Fruit fly (Drosophila melanogaster) whole organism, embryonic: ENCODE data around the gene mRpL28.

Experiments
- Abd-B ChIP-seq: fragments of 200-800 bp; sonication (Bioruptor generic); optimal IDR thresholded peaks from 2 replicates; lab custom pipeline; 2018; ENCODE audit warnings: missing biosample characterization, mild to moderate bottlenecking, missing genetic modification characterization, moderate library complexity
- Asciz ChIP-seq: fragments of 200-800 bp; sonication (Bioruptor generic); optimal IDR thresholded peaks from 2 replicates; lab custom pipeline; 2017; ENCODE audit warnings: missing biosample characterization, mild to moderate bottlenecking, missing genetic modification characterization, missing genetic modification reagents
- Awh ChIP-seq: fragments of 200-800 bp; sonication (Bioruptor generic); IDR thresholded peaks from 2 replicates; pipeline ENCODE4, ENCODE4 v1.3.6; 2022; ENCODE audit warnings: missing biosample characterization, missing genetic modification characterization
- CG10147 ChIP-seq: fragments of 200-800 bp; sonication (Bioruptor generic); optimal IDR thresholded peaks from 2 replicates; lab custom pipeline; 2019; ENCODE audit warnings: missing biosample characterization, mild to moderate bottlenecking, missing genetic modification characterization, moderate library complexity
- CG10979 ChIP-seq: fragments of 200-800 bp; sonication (Bioruptor generic); optimal IDR thresholded peaks from 2 replicates; lab custom pipeline; 2018; ENCODE audit warnings: missing biosample characterization, mild to moderate bottlenecking, missing genetic modification characterization, moderate library complexity
- CG12071 ChIP-seq: fragments of 200-800 bp; sonication (Bioruptor generic); optimal IDR thresholded peaks from 3 replicates; lab custom pipeline; 2018; ENCODE audit warnings: missing biosample characterization, mild to moderate bottlenecking, missing genetic modification characterization
- CG13123 ChIP-seq: fragments of 200-800 bp; sonication (Bioruptor generic); optimal IDR thresholded peaks from 2 replicates; lab custom pipeline; 2016; ENCODE audit warnings: missing biosample characterization, missing genetic modification characterization
- CG13624 ChIP-seq: fragments of 200-800 bp; sonication (Bioruptor generic); optimal IDR thresholded peaks from 2 replicates; lab custom pipeline; 2016; ENCODE audit warnings: missing biosample characterization, missing genetic modification characterization
- CG13894 ChIP-seq: fragments of 200-800 bp; sonication (Bioruptor generic); optimal IDR thresholded peaks from 3 replicates; lab custom pipeline; 2018; ENCODE audit warnings: missing biosample characterization, mild to moderate bottlenecking, missing genetic modification characterization, moderate library complexity
- CG15269 ChIP-seq: fragments of 200-800 bp; sonication (Bioruptor generic); optimal IDR thresholded peaks from 2 replicates; lab custom pipeline; 2018; ENCODE audit warnings: missing biosample characterization, mild to moderate bottlenecking, missing genetic modification characterization, moderate library complexity
- CG1529 ChIP-seq: fragments of 200-800 bp; sonication (Bioruptor generic); optimal IDR thresholded peaks from 3 replicates; lab custom pipeline; 2018; ENCODE audit warnings: missing biosample characterization, missing genetic modification characterization
- CG16779 ChIP-seq: fragments of 200-800 bp; sonication (Bioruptor generic); IDR thresholded peaks from 2 replicates; pipeline ENCODE4 v1.3.6; 2022; ENCODE audit warnings: missing biosample characterization, missing genetic modification characterization
- CG16863 ChIP-seq: fragments of 200-800 bp; sonication (Bioruptor generic); optimal IDR thresholded peaks from 3 replicates; lab custom pipeline; 2016; ENCODE audit warnings: missing biosample characterization, missing genetic modification characterization
- CG17186 ChIP-seq: fragments of 200-800 bp; sonication (Bioruptor generic); optimal IDR thresholded peaks from 3 replicates; lab custom pipeline; 2017; ENCODE audit warnings: missing biosample characterization, missing genetic modification reagents, missing genetic modification characterization
- CG31224 ChIP-seq: fragments of 200-800 bp; sonication (Bioruptor generic); IDR thresholded peaks from 2 replicates; pipeline ENCODE4 v1.3.6; 2022; ENCODE audit warnings: missing biosample characterization, missing genetic modification characterization
- CG32532 ChIP-seq: fragments of 200-800 bp; sonication (Bioruptor generic); IDR thresholded peaks from 2 replicates; pipeline ENCODE4 v1.3.6; 2022; ENCODE audit warnings: missing biosample characterization, missing genetic modification characterization
- CG32767 ChIP-seq: fragments of 200-800 bp; sonication (Bioruptor generic); IDR thresholded peaks from 2 replicates; pipeline ENCODE4 v1.3.6; 2022; ENCODE audit warnings: missing biosample characterization, missing genetic modification characterization
- CG34422 ChIP-seq: fragments of 200-800 bp; sonication (Bioruptor generic); IDR thresholded peaks from 3 replicates; pipeline ENCODE4 v1.3.6; 2022; ENCODE audit warnings: missing biosample characterization, missing genetic modification characterization
- CG7786 ChIP-seq: fragments of 200-800 bp; sonication (Bioruptor generic); optimal IDR thresholded peaks from 2 replicates; lab custom pipeline; 2016; ENCODE audit warnings: missing biosample characterization, missing genetic modification characterization
- CG7928 ChIP-seq: fragments of 200-800 bp; sonication (Bioruptor generic); optimal IDR thresholded peaks from 2 replicates; lab custom pipeline; 2017; ENCODE audit warnings: missing biosample characterization, mild to moderate bottlenecking, missing genetic modification characterization
- CG8765 ChIP-seq: fragments of 200-800 bp; sonication (Bioruptor generic); IDR thresholded peaks from 2 replicates; pipeline ENCODE4 v1.3.6; 2022; ENCODE audit warnings: missing biosample characterization, missing genetic modification characterization
- CG8924 ChIP-seq: fragments of 200-800 bp; optimal IDR thresholded peaks from 3 replicates; lab custom pipeline; 2019; ENCODE audit warnings: missing biosample characterization, mild to moderate bottlenecking, missing genetic modification characterization, moderate library complexity
- CoRest ChIP-seq: fragments of 200-800 bp; sonication (Bioruptor generic); optimal IDR thresholded peaks from 3 replicates; lab custom pipeline; 2018; ENCODE audit warnings: missing biosample characterization, mild to moderate bottlenecking, missing genetic modification characterization, moderate library complexity
- Deaf1 ChIP-seq: fragments of 200-800 bp; optimal IDR thresholded peaks from 3 replicates; lab custom pipeline; 2019; ENCODE audit warnings: missing biosample characterization, mild to moderate bottlenecking, missing genetic modification characterization, moderate library complexity
- Ets97D ChIP-seq: fragments of 200-800 bp; sonication (Bioruptor generic); optimal IDR thresholded peaks from 3 replicates; lab custom pipeline; 2016; ENCODE audit warnings: missing biosample characterization, missing genetic modification characterization
- HLH4C ChIP-seq: fragments of 200-800 bp; sonication (Bioruptor generic); IDR thresholded peaks from 3 replicates; pipeline ENCODE4 v1.3.6; 2022; ENCODE audit warnings: missing biosample characterization, missing genetic modification characterization; ENCODE audit not compliant: partially characterized antibody
- HmgZ ChIP-seq: fragments of 200-800 bp; sonication (Bioruptor generic); optimal IDR thresholded peaks from 2 replicates; lab custom pipeline; 2018; ENCODE audit warnings: missing biosample characterization, mild to moderate bottlenecking, missing genetic modification characterization
- Neu2 ChIP-seq: fragments of 200-800 bp; sonication (Bioruptor generic); optimal IDR thresholded peaks from 3 replicates; lab custom pipeline; 2016; ENCODE audit warnings: missing biosample characterization, missing genetic modification characterization, borderline replicate concordance
- Rx ChIP-seq: fragments of 200-800 bp; sonication (Bioruptor generic); IDR thresholded peaks from 2 replicates; pipeline ENCODE4 v1.3.6; 2022; ENCODE audit warnings: missing biosample characterization, missing genetic modification characterization
- Side ChIP-seq: fragments of 200-800 bp; sonication (Bioruptor generic); optimal IDR thresholded peaks from 2 replicates; lab custom pipeline; 2016; ENCODE audit warnings: missing biosample characterization, missing genetic modification characterization
- Spps ChIP-seq: fragments of 200-800 bp; sonication (Bioruptor generic); optimal IDR thresholded peaks from 2 replicates; lab custom pipeline; 2018; ENCODE audit warnings: missing biosample characterization, mild to moderate bottlenecking, missing genetic modification characterization
- Sry-δ ChIP-seq: fragments of 200-800 bp; sonication (Bioruptor generic); optimal IDR thresholded peaks from 2 replicates; lab custom pipeline; 2016; ENCODE audit warnings: missing biosample characterization, missing genetic modification characterization
- al ChIP-seq: fragments of 200-800 bp; sonication (Bioruptor generic); IDR thresholded peaks from 2 replicates; pipeline ENCODE4 v1.3.6; 2022; ENCODE audit warnings: missing biosample characterization, missing genetic modification characterization
- ap ChIP-seq: fragments of 200-800 bp; sonication (Bioruptor generic); IDR thresholded peaks from 2 replicates; pipeline ENCODE4 v1.3.6; 2022; ENCODE audit warnings: missing biosample characterization, missing genetic modification characterization
- ara ChIP-seq: fragments of 200-800 bp; sonication (Bioruptor generic); IDR thresholded peaks from 2 replicates; pipeline ENCODE4 v1.3.6; 2022; ENCODE audit warnings: missing biosample characterization, missing genetic modification characterization
- crc ChIP-seq: fragments of 200-800 bp; sonication (Bioruptor generic); optimal IDR thresholded peaks from 2 replicates; lab custom pipeline; 2016; ENCODE audit warnings: missing biosample characterization, missing genetic modification characterization
- dimm ChIP-seq: fragments of 200-800 bp; sonication (Bioruptor generic); IDR thresholded peaks from 2 replicates; pipeline ENCODE4 v1.3.6; 2022; ENCODE audit warnings: missing biosample characterization, missing genetic modification characterization
- disco-r ChIP-seq: fragments of 200-800 bp; sonication (Bioruptor generic); optimal IDR thresholded peaks from 2 replicates; lab custom pipeline; 2016; ENCODE audit warnings: missing biosample characterization, missing genetic modification characterization
- eve ChIP-seq, 2 experiments: fragments of >200 bp; optimal IDR thresholded peaks; 2 replicates each; lab custom pipeline; 2017; ENCODE audit warnings: missing biosample characterization in 2 of 2, missing genetic modification characterization in 2 of 2
- gem ChIP-seq: fragments of 200-800 bp; sonication (Bioruptor generic); optimal IDR thresholded peaks from 2 replicates; lab custom pipeline; 2019; ENCODE audit warnings: missing biosample characterization, mild to moderate bottlenecking, missing genetic modification characterization, moderate library complexity
- hb ChIP-seq: fragments of 200-800 bp; sonication (Bioruptor generic); IDR thresholded peaks from 3 replicates; pipeline ENCODE4 v1.3.6; 2022; ENCODE audit warnings: missing biosample characterization, missing genetic modification characterization; ENCODE audit not compliant: partially characterized antibody
- insv ChIP-seq, 2 experiments: fragments of 200-800 bp; sonication (Bioruptor generic); optimal IDR thresholded peaks; 3 replicates each; lab custom pipeline; 2016 to 2018; ENCODE audit warnings: missing biosample characterization in 2 of 2, missing genetic modification characterization in 2 of 2
- knrl ChIP-seq: fragments of 200-800 bp; sonication (Bioruptor generic); IDR thresholded peaks from 3 replicates; pipeline ENCODE4 v1.3.6; 2022; ENCODE audit warnings: missing biosample characterization, missing genetic modification characterization; ENCODE audit not compliant: partially characterized antibody
- pita ChIP-seq: fragments of 200-800 bp; sonication (Bioruptor generic); optimal IDR thresholded peaks from 2 replicates; lab custom pipeline; 2017; ENCODE audit warnings: missing biosample characterization, mild to moderate bottlenecking, missing genetic modification characterization
- prd ChIP-seq, 3 experiments: fragments of >200 bp in 2 of 3; fragments of 200-800 bp in 1 of 3; sonication (Bioruptor generic) in 1 of 3; optimal IDR thresholded peaks in 2 of 3; IDR thresholded peaks in 1 of 3; 2 replicates in 2 of 3; 3 replicates in 1 of 3; pipeline versions ENCODE4 v1.3.6 to Lab custom; 2017 to 2022; ENCODE audit warnings: missing biosample characterization in 1 of 3, missing genetic modification characterization in 1 of 3
- stc ChIP-seq: fragments of 200-800 bp; sonication (Bioruptor generic); IDR thresholded peaks from 2 replicates; pipeline ENCODE4 v1.3.6; 2022; ENCODE audit warnings: missing biosample characterization, missing genetic modification characterization
- sug ChIP-seq: fragments of 200-800 bp; optimal IDR thresholded peaks from 2 replicates; lab custom pipeline; 2019; ENCODE audit warnings: missing biosample characterization, mild to moderate bottlenecking, missing genetic modification characterization, moderate library complexity
- toy ChIP-seq: fragments of 200-800 bp; sonication (Bioruptor generic); IDR thresholded peaks from 2 replicates; pipeline ENCODE4 v1.3.6; 2022; ENCODE audit warnings: missing biosample characterization, missing genetic modification characterization
- wor ChIP-seq: fragments of 200-800 bp; sonication (Bioruptor generic); IDR thresholded peaks from 2 replicates; pipeline ENCODE4 v1.3.6; 2022; ENCODE audit warnings: missing biosample characterization, missing genetic modification characterization

mRpL28 gene

DNA sequence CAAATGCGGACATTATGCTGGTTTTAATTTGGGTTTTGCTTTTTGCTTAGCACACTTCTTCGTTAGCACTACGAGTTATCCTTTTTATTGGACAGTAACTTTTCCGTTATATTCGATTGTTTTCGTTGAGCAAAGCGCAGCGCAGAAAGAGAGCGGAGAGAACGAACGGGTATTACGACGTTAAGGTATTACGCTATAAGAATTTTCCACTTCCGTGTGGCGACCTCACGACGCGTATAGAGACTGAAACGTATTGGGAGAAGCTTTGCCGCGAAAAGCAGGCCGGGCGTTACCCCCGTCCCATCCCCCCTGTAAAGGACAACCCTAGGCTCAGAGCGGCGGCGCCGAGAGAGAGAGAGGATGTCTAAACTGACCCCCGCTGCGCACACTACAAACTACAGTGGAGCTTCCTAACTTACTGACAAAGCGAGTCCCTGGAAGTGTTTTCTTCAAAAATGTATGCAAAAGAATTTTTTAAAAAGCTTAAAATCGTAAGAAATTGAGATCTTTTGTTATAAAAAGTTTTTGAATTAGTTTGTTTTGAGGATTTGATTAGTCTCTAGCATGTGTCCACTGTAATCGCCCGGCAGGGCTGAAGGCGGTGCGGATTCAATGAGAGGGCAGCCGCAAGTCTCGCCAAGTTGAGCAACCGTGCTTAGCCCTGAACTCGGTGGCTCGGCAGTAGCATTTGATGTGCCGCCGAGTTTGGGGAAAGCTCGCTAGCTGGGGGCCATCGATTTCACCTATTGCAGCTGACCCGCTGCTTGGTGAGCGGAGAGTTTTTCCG lies 31.1 kb downstream of the mRpL28 start:
- TF ChIP-seq Neu2 (GFP tag; lab: Kevin White, UChicago) (peak; percentile 59), gem (tag; lab: Kevin White, UChicago) (peak; percentile 95), disco-r (peak; percentile 86), wor (GFP tag; lab: Robert Waterston, UW) (peak; percentile 90), CG31224 (peak; percentile 90), CoRest (tag; lab: Kevin White, UChicago) (peak; percentile 94), CG32767 (GFP tag; lab: Robert Waterston, UW) (peak; percentile 93), CG15269 (tag; lab: Kevin White, UChicago) (peak; percentile 96), CG12071 (GFP tag; lab: Kevin White, UChicago) (peak; percentile 93), Rx (GFP tag; lab: Robert Waterston, UW) (peak; percentile 91), CG8924 (peak; percentile 94), Spps (peak; percentile 77), prd (optimal IDR thresholded peaks at IDR 0.05; lab: Kevin White, UChicago) (no peak), prd (GFP tag; IDR thresholded peaks at IDR 0.05; lab: Robert Waterston, UW) (peak; percentile 98), hb (GFP tag; lab: Robert Waterston, UW) (no peak), CG1529 (peak; percentile 86), toy (GFP tag; lab: Robert Waterston, UW) (peak; percentile 82), pita (GFP tag; lab: Kevin White, UChicago) (no peak), CG7786 (GFP tag; lab: Kevin White, UChicago) (peak; percentile 97), CG16779 (GFP tag; lab: Robert Waterston, UW) (peak; percentile 93), CG13894 (tag; lab: Kevin White, UChicago) (peak; percentile 98), CG16863 (GFP tag; lab: Kevin White, UChicago) (peak; percentile 95), CG17186 (GFP tag; lab: Kevin White, UChicago) (peak; percentile 24), Asciz (peak; percentile 89), HLH4C (GFP tag; lab: Robert Waterston, UW) (no peak), stc (peak; percentile 95), Awh (GFP tag; lab: Robert Waterston, UW) (peak; percentile 96), CG10147 (GFP tag; lab: Kevin White, UChicago) (peak; percentile 96), CG13624 (peak; percentile 97), al (peak; percentile 92), HmgZ (tag; lab: Kevin White, UChicago) (peak; percentile 96), insv (GFP tag; optimal IDR thresholded peaks at IDR 0.05; lab: Kevin White, UChicago) (peak; percentile 9 to 58), CG7928 (peak; percentile 80), ara (peak; percentile 92), Abd-B (peak; percentile 91), Side (GFP tag; lab: Kevin White, UChicago) (peak; percentile 95), Sry-δ (GFP tag; lab: Kevin White, UChicago) (peak; percentile 69), dimm (peak; percentile 90), CG34422 (GFP tag; lab: Robert Waterston, UW) (peak; percentile 96), CG32532 (GFP tag; lab: Robert Waterston, UW) (peak; percentile 97), CG8765 (GFP tag; lab: Robert Waterston, UW) (peak; percentile 83), Deaf1 (tag; lab: Kevin White, UChicago) (peak; percentile 80), Ets97D (GFP tag; lab: Kevin White, UChicago) (peak; percentile 82), sug (tag; lab: Kevin White, UChicago) (peak; percentile 92), eve (GFP tag; optimal IDR thresholded peaks at IDR 0.05; lab: Kevin White, UChicago) (no peak), crc (GFP tag; lab: Kevin White, UChicago) (peak; percentile 91), knrl (GFP tag; lab: Robert Waterston, UW) (no peak), CG10979 (tag; lab: Kevin White, UChicago) (peak; percentile 91), CG13123 (peak; percentile 80), ap (GFP tag; lab: Robert Waterston, UW) (peak; percentile 94)
